Worm (Caenorhabditis elegans): ENCODE results near the gene rev-1.

The rev-1 gene

DNA sequence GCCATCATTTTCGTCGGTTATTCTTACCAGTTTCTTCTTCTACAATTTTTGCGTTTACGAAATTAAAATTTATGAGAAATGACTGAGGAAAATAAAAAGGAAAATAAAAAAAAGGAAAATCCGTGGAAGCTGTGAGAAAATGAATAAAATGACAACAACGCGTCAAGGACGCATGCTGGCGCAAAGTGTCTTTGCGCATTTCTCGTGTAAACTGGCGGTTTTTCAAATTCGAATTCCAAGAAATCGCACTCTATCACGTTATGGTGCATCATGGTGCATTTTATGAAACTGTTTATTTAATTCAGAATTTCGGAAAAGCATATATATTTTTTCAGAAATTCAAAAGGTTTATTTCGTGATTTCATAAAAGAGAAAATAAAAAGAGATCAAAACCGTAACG lies 44.7 kb downstream of the rev-1 start, which contains the start of gene dbt-1:
TSS of gene dbt-1 (minus strand) at position 39 of the 400 bp plus-strand sequence.
- 0 out of 2 replicates have a peak, but pooled peaks have one; percentile 18 for TF ChIP-seq php-3 (GFP tag; IDR thresholded peaks at IDR 0.05)
- no peak for TF ChIP-seq fos-1 (tag; optimal IDR thresholded peaks at IDR 0.05)
- TF ChIP-seq lsy-2 (tag; optimal IDR thresholded peaks at IDR 0.05), result peak in 1 of 2 experiments; percentile 91
- TF ChIP-seq nhr-76 (tag; optimal IDR thresholded peaks at IDR 0.05), result no peak
- TF ChIP-seq Y75B8A.6 (GFP tag; IDR thresholded peaks at IDR 0.05), result no peak
- TF ChIP-seq F26F4.8 (GFP tag; conservative IDR thresholded peaks at IDR 0.05), result no peak
- peak; percentile 22; the same call in 1 of the 2 replicates for TF ChIP-seq ctbp-1 (GFP tag; IDR thresholded peaks at IDR 0.05)
- peak; percentile 62 for TF ChIP-seq nhr-48 (tag; optimal IDR thresholded peaks at IDR 0.05)
- peak; percentile 43 for TF ChIP-seq ama-1 (optimal IDR thresholded peaks at IDR 0.05)
- TF ChIP-seq mdl-1 (tag; optimal IDR thresholded peaks at IDR 0.05), result peak in 1 of 2 experiments; percentile 50
- no peak; the same call in 1 of the 2 replicates for TF ChIP-seq T26A8.4 (GFP tag; IDR thresholded peaks at IDR 0.05)
- TF ChIP-seq Y48G9A.11 (GFP tag; IDR thresholded peaks at IDR 0.05), result no peak
- peak; percentile 83 for TF ChIP-seq nhr-102 (tag; optimal IDR thresholded peaks at IDR 0.05)
- no peak for TF ChIP-seq fkh-10 (GFP tag; optimal IDR thresholded peaks at IDR 0.05)
- TF ChIP-seq aha-1 (tag), result peak; percentile 89
- peak; percentile 76 for TF ChIP-seq F10B5.3 (tag; optimal IDR thresholded peaks at IDR 0.05)
- TF ChIP-seq zfp-2 (tag; optimal IDR thresholded peaks at IDR 0.05), result no peak
- peak; percentile 70 for TF ChIP-seq zip-2 (tag; optimal IDR thresholded peaks at IDR 0.05)
- TF ChIP-seq daf-8 (GFP tag; IDR thresholded peaks at IDR 0.05), result no peak
- peak; percentile 76 for TF ChIP-seq mep-1 (tag; optimal IDR thresholded peaks at IDR 0.05)
- peak; percentile 38 for TF ChIP-seq F37D6.2 (tag; optimal IDR thresholded peaks at IDR 0.05)
- TF ChIP-seq aly-2 (tag; optimal IDR thresholded peaks at IDR 0.05), result no peak
- no peak for TF ChIP-seq saeg-2 (GFP tag; IDR thresholded peaks at IDR 0.05)
- peak in 1 of 2 experiments; percentile 32 for TF ChIP-seq hif-1 (tag; optimal IDR thresholded peaks at IDR 0.05)
- TF ChIP-seq daf-12 (tag; optimal IDR thresholded peaks at IDR 0.05), result no peak
- TF ChIP-seq hmg-1.1 (GFP tag; IDR thresholded peaks at IDR 0.05), result peak; percentile 73
- no peak for TF ChIP-seq ceh-20 (GFP tag; IDR thresholded peaks at IDR 0.05)
- TF ChIP-seq dpl-1 (GFP tag; optimal IDR thresholded peaks at IDR 0.05), result peak; percentile 98
- peak; percentile 48 for TF ChIP-seq lin-13 (GFP tag; optimal IDR thresholded peaks at IDR 0.05)
- peak in 1 of 2 experiments; percentile 13 for TF ChIP-seq daf-16 (GFP tag; optimal IDR thresholded peaks at IDR 0.05)
- peak; percentile 36 for TF ChIP-seq daf-16 (tag; optimal IDR thresholded peaks at IDR 0.05)
- TF ChIP-seq T20F7.1 (GFP tag; optimal IDR thresholded peaks at IDR 0.05), result peak; percentile 58
- TF ChIP-seq zag-1 (tag; optimal IDR thresholded peaks at IDR 0.05), result no peak
- peak; percentile 18 for TF ChIP-seq nhr-77 (tag; optimal IDR thresholded peaks at IDR 0.05)
- TF ChIP-seq tra-1 (GFP tag; IDR thresholded peaks at IDR 0.05), result 0 out of 2 replicates have a peak, but pooled peaks have one; percentile 10
- no peak for TF ChIP-seq lim-7 (GFP tag; IDR thresholded peaks at IDR 0.05)
- TF ChIP-seq jun-1 (tag; optimal IDR thresholded peaks at IDR 0.05), result peak; percentile 24
- TF ChIP-seq spr-1 (tag; optimal IDR thresholded peaks at IDR 0.05), result peak; percentile 15
- peak; percentile 53 for TF ChIP-seq hlh-30 (tag; optimal IDR thresholded peaks at IDR 0.05; ENCODE audit: insufficient read depth)
- TF ChIP-seq duxl-1 (tag; optimal IDR thresholded peaks at IDR 0.05; ENCODE audit: poor library complexity), result peak; percentile 86
- TF ChIP-seq lin-38 (GFP tag; IDR thresholded peaks at IDR 0.05), result peak; percentile 79
- no peak for TF ChIP-seq F44E2.7 (GFP tag; IDR thresholded peaks at IDR 0.05)
- no peak for TF ChIP-seq pha-4 (GFP tag; IDR thresholded peaks at IDR 0.05)
- TF ChIP-seq pha-4 (tag; optimal IDR thresholded peaks at IDR 0.05), result peak; percentile 4
- peak; percentile 52 for TF ChIP-seq nhr-6 (tag; optimal IDR thresholded peaks at IDR 0.05)
- peak; percentile 28 for TF ChIP-seq spr-3 (GFP tag; optimal IDR thresholded peaks at IDR 0.05)
- no peak for TF ChIP-seq skn-1 (tag; optimal IDR thresholded peaks at IDR 0.05)
- no peak for TF ChIP-seq R02D3.7 (tag; optimal IDR thresholded peaks at IDR 0.05)
- TF ChIP-seq nhr-25 (tag; optimal IDR thresholded peaks at IDR 0.05; ENCODE audit: borderline replicate concordance, insufficient read depth), result peak; percentile 59
- TF ChIP-seq dve-1 (tag; optimal IDR thresholded peaks at IDR 0.05; ENCODE audit: insufficient read depth), result peak; percentile 77
- no peak for TF ChIP-seq ZK546.5 (tag; optimal IDR thresholded peaks at IDR 0.05)
- TF ChIP-seq nhr-28 (tag; optimal IDR thresholded peaks at IDR 0.05), result peak; percentile 35

All from whole organism, L4 larva.